Worm (Caenorhabditis elegans): ENCODE results near the gene F53B2.8.
"Not testable (repeated sequence)": the region's sequence is repeated elsewhere in the genome, so short reads cannot be mapped to it uniquely, and the experiment has no call there.

DNA sequence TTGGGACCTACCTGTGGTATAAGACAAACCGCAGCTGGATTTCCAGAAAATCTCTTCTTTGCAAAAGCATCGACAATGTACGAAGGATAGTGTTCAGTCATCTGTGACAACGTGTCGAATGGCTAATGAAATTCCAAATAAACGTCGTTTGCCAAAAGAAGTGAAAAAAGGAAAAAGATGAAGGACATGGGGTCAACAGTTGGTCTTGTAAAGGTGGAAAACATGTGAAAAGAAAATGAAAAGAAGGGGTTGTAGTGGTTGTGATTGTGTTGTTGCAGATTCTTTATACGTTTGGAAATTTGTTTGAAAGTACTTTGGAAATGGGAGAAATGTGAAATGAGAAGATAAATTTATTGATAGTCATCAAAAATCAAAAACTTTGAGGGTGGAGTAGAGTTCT lies 42.7 kb downstream of the F53B2.8 start, which contains the start of gene T04A11.4:
- TF ChIP-seq T22C8.4 (GFP tag; IDR thresholded peaks at IDR 0.05); cog-1 (tag; optimal IDR thresholded peaks at IDR 0.05); ztf-29 (GFP tag; IDR thresholded peaks at IDR 0.05); flt-1 (GFP tag; IDR thresholded peaks at IDR 0.05): not testable (repeated sequence)

Measured in whole organism, midembryonic.